Fruit fly (Drosophila melanogaster) whole organism, prepupa: ENCODE data around the gene Catsup.

Experiments used
- Blimp-1 ChIP-seq: fragments of 200-800 bp; sonication (Bioruptor generic); optimal IDR thresholded peaks from 3 replicates; lab custom pipeline; 2017; ENCODE audit warnings: missing biosample characterization, missing genetic modification characterization, mild to moderate bottlenecking, moderate library complexity, missing genetic modification reagents
- CG10631 ChIP-seq: fragments of 200-800 bp; sonication (Bioruptor generic); optimal IDR thresholded peaks from 2 replicates; lab custom pipeline; 2016; ENCODE audit warnings: missing biosample characterization, missing genetic modification characterization
- CG10669 ChIP-seq: fragments of 200-800 bp; sonication (Bioruptor generic); optimal IDR thresholded peaks from 3 replicates; lab custom pipeline; 2018; ENCODE audit warnings: missing biosample characterization, mild to moderate bottlenecking, missing genetic modification characterization, moderate library complexity
- CG11294 ChIP-seq: fragments of 200-800 bp; sonication (Bioruptor generic); IDR thresholded peaks from 2 replicates; pipeline ENCODE4 v1.3.6; 2022; ENCODE audit warnings: missing biosample characterization, missing genetic modification characterization
- CG11762 ChIP-seq: fragments of 200-800 bp; sonication (Bioruptor generic); optimal IDR thresholded peaks from 3 replicates; lab custom pipeline; 2016; ENCODE audit warnings: missing biosample characterization, missing genetic modification characterization; ENCODE audit not compliant: insufficient read depth
- CG11902 ChIP-seq: fragments of 200-800 bp; sonication (Bioruptor generic); optimal IDR thresholded peaks from 3 replicates; lab custom pipeline; 2016; ENCODE audit warnings: missing biosample characterization, missing genetic modification characterization
- CG15336 ChIP-seq: fragments of 200-800 bp; sonication (Bioruptor generic); IDR thresholded peaks from 2 replicates; pipeline ENCODE4 v1.3.6; 2022; ENCODE audit warnings: missing biosample characterization, missing genetic modification characterization
- CG1621 ChIP-seq: fragments of 200-800 bp; sonication (Bioruptor generic); optimal IDR thresholded peaks from 3 replicates; lab custom pipeline; 2018; ENCODE audit warnings: missing biosample characterization, mild to moderate bottlenecking, missing genetic modification characterization
- CG16779 ChIP-seq: fragments of 200-800 bp; sonication (Bioruptor generic); optimal IDR thresholded peaks from 3 replicates; lab custom pipeline; 2017; ENCODE audit warnings: missing biosample characterization, mild to moderate bottlenecking, missing genetic modification characterization
- CG3032 ChIP-seq: fragments of 200-800 bp; optimal IDR thresholded peaks from 2 replicates; lab custom pipeline; 2019; ENCODE audit warnings: missing biosample characterization, mild to moderate bottlenecking, missing genetic modification characterization, moderate library complexity
- CG31627 ChIP-seq: fragments of 200-800 bp; sonication (Bioruptor generic); optimal IDR thresholded peaks from 3 replicates; lab custom pipeline; 2016; ENCODE audit warnings: missing biosample characterization, missing genetic modification characterization
- CG32006 ChIP-seq: fragments of 200-800 bp; sonication (Bioruptor generic); optimal IDR thresholded peaks from 3 replicates; lab custom pipeline; 2017; ENCODE audit warnings: missing biosample characterization, mild to moderate bottlenecking, missing genetic modification characterization
- CG3919 ChIP-seq: fragments of 200-800 bp; sonication (Bioruptor generic); optimal IDR thresholded peaks from 3 replicates; lab custom pipeline; 2016; ENCODE audit warnings: missing biosample characterization, missing genetic modification characterization
- CG4318 ChIP-seq: fragments of 200-800 bp; sonication (Bioruptor generic); optimal IDR thresholded peaks from 3 replicates; lab custom pipeline; 2017; ENCODE audit warnings: missing biosample characterization, mild to moderate bottlenecking, missing genetic modification characterization
- CG6163 ChIP-seq: fragments of 200-800 bp; sonication (Bioruptor generic); IDR thresholded peaks from 3 replicates; pipeline ENCODE4 v1.3.6; 2022; ENCODE audit warnings: missing biosample characterization, missing genetic modification characterization
- CG6792 ChIP-seq: fragments of 200-800 bp; sonication (Bioruptor generic); optimal IDR thresholded peaks from 3 replicates; lab custom pipeline; 2016; ENCODE audit warnings: missing biosample characterization, missing genetic modification characterization
- CG6854 ChIP-seq: fragments of 200-800 bp; sonication (Bioruptor generic); optimal IDR thresholded peaks from 2 replicates; lab custom pipeline; 2017; ENCODE audit warnings: missing biosample characterization, mild to moderate bottlenecking, missing genetic modification characterization
- CG7368 ChIP-seq: fragments of 200-800 bp; sonication (Bioruptor generic); optimal IDR thresholded peaks from 3 replicates; lab custom pipeline; 2016; ENCODE audit warnings: missing biosample characterization, missing genetic modification characterization
- CG8119 ChIP-seq: fragments of 200-800 bp; sonication (Bioruptor generic); IDR thresholded peaks from 3 replicates; pipeline ENCODE4 v1.3.6; 2022; ENCODE audit warnings: missing biosample characterization, missing genetic modification characterization
- CG8319 ChIP-seq: fragments of 200-800 bp; sonication (Bioruptor generic); optimal IDR thresholded peaks from 3 replicates; lab custom pipeline; 2016; ENCODE audit warnings: missing biosample characterization, missing genetic modification characterization
- CG9139 ChIP-seq: fragments of 200-800 bp; sonication (Bioruptor generic); optimal IDR thresholded peaks from 3 replicates; lab custom pipeline; 2017; ENCODE audit warnings: missing biosample characterization, mild to moderate bottlenecking, missing genetic modification characterization
- Eip78C ChIP-seq: fragments of 200-800 bp; sonication (Bioruptor generic); peaks from one replicate; lab custom pipeline; 2016; ENCODE audit warnings: missing biosample characterization, missing genetic modification characterization
- Eip93F ChIP-seq: fragments of 200-800 bp; sonication (Bioruptor generic); optimal IDR thresholded peaks from 2 replicates; lab custom pipeline; 2016; ENCODE audit warnings: missing biosample characterization, mild to moderate bottlenecking, missing genetic modification characterization
- Ets21C ChIP-seq: fragments of 200-800 bp; sonication (Bioruptor generic); optimal IDR thresholded peaks from 3 replicates; lab custom pipeline; 2016; ENCODE audit warnings: missing biosample characterization, missing genetic modification characterization
- Ets96B ChIP-seq: fragments of 200-800 bp; optimal IDR thresholded peaks from 2 replicates; lab custom pipeline; 2019; ENCODE audit warnings: missing biosample characterization, mild to moderate bottlenecking, missing genetic modification characterization, moderate library complexity
- Gug ChIP-seq: fragments of 200-800 bp; sonication (Bioruptor generic); IDR thresholded peaks from 2 replicates; pipeline ENCODE4 v1.3.6; 2022; ENCODE audit warnings: missing biosample characterization, missing genetic modification characterization
- Hr38 ChIP-seq: sonication (Bioruptor generic); optimal IDR thresholded peaks from 2 replicates; lab custom pipeline; 2016; ENCODE audit warnings: missing biosample characterization, missing genetic modification characterization
- Hr39 ChIP-seq: fragments of 200-800 bp; sonication (Bioruptor generic); optimal IDR thresholded peaks from 2 replicates; lab custom pipeline; 2016; ENCODE audit warnings: missing biosample characterization, missing genetic modification characterization
- Lpt ChIP-seq: fragments of 200-800 bp; sonication (Bioruptor generic); optimal IDR thresholded peaks from 3 replicates; lab custom pipeline; 2016; ENCODE audit warnings: missing biosample characterization, missing genetic modification characterization
- Met ChIP-seq: fragments of 200-800 bp; sonication (Bioruptor generic); optimal IDR thresholded peaks from 3 replicates; lab custom pipeline; 2016; ENCODE audit warnings: missing biosample characterization, missing genetic modification characterization
- OdsH ChIP-seq: fragments of 200-800 bp; sonication (Bioruptor generic); optimal IDR thresholded peaks from 3 replicates; lab custom pipeline; 2016; ENCODE audit warnings: missing biosample characterization, missing genetic modification characterization
- Sox102F ChIP-seq: fragments of 200-800 bp; sonication (Bioruptor generic); optimal IDR thresholded peaks from 2 replicates; lab custom pipeline; 2016; ENCODE audit warnings: missing biosample characterization, mild to moderate bottlenecking, missing genetic modification characterization
- Sox14 ChIP-seq: fragments of 200-800 bp; sonication (Bioruptor generic); optimal IDR thresholded peaks from 3 replicates; lab custom pipeline; 2016; ENCODE audit warnings: missing biosample characterization, missing genetic modification characterization
- Sox15 ChIP-seq: fragments of 200-800 bp; sonication (Bioruptor generic); optimal IDR thresholded peaks from 3 replicates; lab custom pipeline; 2016; ENCODE audit warnings: missing biosample characterization, missing genetic modification characterization
- achi ChIP-seq: fragments of 200-800 bp; sonication (Bioruptor generic); optimal IDR thresholded peaks from 3 replicates; lab custom pipeline; 2016; ENCODE audit warnings: missing biosample characterization, missing genetic modification characterization
- acj6 ChIP-seq: fragments of 200-800 bp; sonication (Bioruptor generic); optimal IDR thresholded peaks from 3 replicates; lab custom pipeline; 2016; ENCODE audit warnings: missing biosample characterization, missing genetic modification characterization
- cyc ChIP-seq: fragments of 200-800 bp; sonication (Bioruptor generic); optimal IDR thresholded peaks from 3 replicates; lab custom pipeline; 2016; ENCODE audit warnings: missing biosample characterization, missing genetic modification characterization
- dac ChIP-seq: fragments of 200-800 bp; sonication (Bioruptor generic); optimal IDR thresholded peaks from 2 replicates; lab custom pipeline; 2017; ENCODE audit warnings: missing biosample characterization, mild to moderate bottlenecking, missing genetic modification characterization
- dsx ChIP-seq: fragments of 200-800 bp; optimal IDR thresholded peaks from 3 replicates; lab custom pipeline; 2019; ENCODE audit warnings: missing biosample characterization, mild to moderate bottlenecking, missing genetic modification characterization, moderate library complexity; ENCODE audit not compliant: poor library complexity, severe bottlenecking
- fd59A ChIP-seq: fragments of 200-800 bp; sonication (Bioruptor generic); optimal IDR thresholded peaks from 2 replicates; lab custom pipeline; 2017; ENCODE audit warnings: missing biosample characterization, mild to moderate bottlenecking, missing genetic modification characterization, missing genetic modification reagents
- fd85E ChIP-seq: fragments of 200-800 bp; sonication (Bioruptor generic); optimal IDR thresholded peaks from 3 replicates; lab custom pipeline; 2016; ENCODE audit warnings: missing biosample characterization, missing genetic modification characterization
- fkh ChIP-seq: fragments of 200-800 bp; sonication (Bioruptor generic); optimal IDR thresholded peaks from 3 replicates; lab custom pipeline; 2017; ENCODE audit warnings: missing biosample characterization, mild to moderate bottlenecking, missing genetic modification characterization, moderate library complexity
- lz ChIP-seq: fragments of 200-800 bp; sonication (Bioruptor generic); optimal IDR thresholded peaks from 3 replicates; lab custom pipeline; 2016; ENCODE audit warnings: missing biosample characterization, missing genetic modification characterization
- net ChIP-seq: fragments of 200-800 bp; sonication (Bioruptor generic); optimal IDR thresholded peaks from 3 replicates; lab custom pipeline; 2016; ENCODE audit warnings: missing biosample characterization, missing genetic modification characterization
- pdm3 ChIP-seq: fragments of 200-800 bp; sonication (Bioruptor generic); optimal IDR thresholded peaks from 3 replicates; lab custom pipeline; 2016; ENCODE audit warnings: missing biosample characterization, missing genetic modification characterization
- salr ChIP-seq, 2 experiments: fragments of 200-800 bp; sonication (Bioruptor generic); optimal IDR thresholded peaks; 3 replicates each; lab custom pipeline; 2016 to 2018; ENCODE audit warnings: missing biosample characterization in 2 of 2, missing genetic modification characterization in 2 of 2, mild to moderate bottlenecking in 1 of 2
- spab ChIP-seq: fragments of 200-800 bp; sonication (Bioruptor generic); optimal IDR thresholded peaks from 2 replicates; lab custom pipeline; 2017; ENCODE audit warnings: missing biosample characterization, mild to moderate bottlenecking, missing genetic modification characterization, missing genetic modification reagents
- ss ChIP-seq, 2 experiments: fragments of 200-800 bp; sonication (Bioruptor generic); optimal IDR thresholded peaks; 2 replicates in 1 of 2; 3 replicates in 1 of 2; lab custom pipeline; 2017 to 2018; ENCODE audit warnings: mild to moderate bottlenecking in 2 of 2, missing biosample characterization in 2 of 2, missing genetic modification characterization in 2 of 2, moderate library complexity in 1 of 2
- svp ChIP-seq: fragments of 200-800 bp; sonication (Bioruptor generic); peaks from one replicate; lab custom pipeline; 2016; ENCODE audit warnings: missing biosample characterization, missing genetic modification characterization
- topi ChIP-seq: fragments of 200-800 bp; sonication (Bioruptor generic); optimal IDR thresholded peaks from 3 replicates; lab custom pipeline; 2016; ENCODE audit warnings: missing biosample characterization, missing genetic modification characterization
- vri ChIP-seq: fragments of 200-800 bp; sonication (Bioruptor generic); optimal IDR thresholded peaks from 3 replicates; lab custom pipeline; 2016; ENCODE audit warnings: missing biosample characterization, mild to moderate bottlenecking, missing genetic modification characterization

The Catsup gene

DNA sequence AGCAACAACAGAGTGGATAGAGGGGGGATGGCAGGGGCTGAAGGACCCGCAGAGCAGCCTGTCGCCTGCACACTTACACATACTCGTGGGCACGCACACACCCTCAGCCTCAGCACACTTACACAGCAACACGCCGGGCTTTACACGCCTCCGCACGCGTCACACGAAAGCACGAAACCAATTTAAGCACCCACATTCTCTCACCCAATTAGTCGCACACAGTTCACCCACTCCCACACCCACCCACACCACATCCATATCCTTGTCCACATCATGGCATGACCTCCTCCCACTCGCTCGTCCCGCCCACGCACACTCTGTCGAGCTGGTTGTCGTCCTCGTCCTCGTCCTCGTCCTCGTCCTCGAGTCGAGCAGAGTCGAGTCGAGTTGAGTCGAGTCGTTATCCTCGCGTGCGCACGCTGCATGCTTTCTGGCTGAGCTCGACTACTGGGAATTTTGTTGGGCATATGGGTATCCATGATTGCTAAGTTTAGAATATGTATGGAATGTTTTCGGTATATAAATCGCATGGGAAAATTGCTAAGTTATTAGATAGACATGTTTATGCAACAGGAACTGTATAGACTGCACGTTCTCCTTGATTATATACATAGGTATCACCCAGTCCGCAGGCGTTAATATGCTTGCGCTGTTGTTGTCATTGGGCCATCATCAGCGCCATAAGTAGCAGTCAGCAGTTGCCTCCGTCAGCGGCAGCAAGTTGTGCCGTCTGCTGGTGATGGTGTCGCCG is 29.6 kb upstream of the Catsup start:
- TF ChIP-seq ss (GFP tag; optimal IDR thresholded peaks at IDR 0.05; lab: Kevin White, UChicago) (peak; percentile 44 to 72), CG31627 (GFP tag; lab: Kevin White, UChicago) (peak; percentile 79), Ets96B (tag; lab: Kevin White, UChicago) (peak; percentile 78), CG32006 (peak; percentile 76), Hr38 (GFP tag; lab: Kevin White, UChicago) (no peak), CG8319 (GFP tag; lab: Kevin White, UChicago) (peak; percentile 51), CG3919 (GFP tag; lab: Kevin White, UChicago) (peak; percentile 73), Gug (peak; percentile 74), Ets21C (GFP tag; lab: Kevin White, UChicago) (peak; percentile 61), cyc (peak; percentile 75), net (GFP tag; lab: Kevin White, UChicago) (peak; percentile 67), CG11762 (GFP tag; lab: Kevin White, UChicago) (peak; percentile 44), acj6 (GFP tag; lab: Kevin White, UChicago) (peak; percentile 70), fd85E (GFP tag; lab: Kevin White, UChicago) (no peak), Met (peak; percentile 74), dsx (GFP tag; lab: Kevin White, UChicago) (peak; percentile 70), CG1621 (peak; percentile 72), spab (GFP tag; lab: Kevin White, UChicago) (peak; percentile 67), pdm3 (GFP tag; lab: Kevin White, UChicago) (peak; percentile 72), fd59A (GFP tag; lab: Kevin White, UChicago) (peak; percentile 60), Sox15 (GFP tag; lab: Kevin White, UChicago) (peak; percentile 62), achi (GFP tag; lab: Kevin White, UChicago) (peak; percentile 71), Eip78C (GFP tag; lab: Kevin White, UChicago) (peak; percentile 88), CG9139 (GFP tag; lab: Kevin White, UChicago) (peak; percentile 30), svp (GFP tag; lab: Kevin White, UChicago) (peak; percentile 85), CG3032 (peak; percentile 76), CG11902 (GFP tag; lab: Kevin White, UChicago) (peak; percentile 66), Sox14 (peak; percentile 75), Eip93F (GFP tag; lab: Kevin White, UChicago) (no peak), CG6792 (GFP tag; lab: Kevin White, UChicago) (peak; percentile 75), salr (GFP tag; optimal IDR thresholded peaks at IDR 0.05; lab: Kevin White, UChicago) (peak; percentile 51 to 62), vri (GFP tag; lab: Kevin White, UChicago) (peak; percentile 54), CG4318 (GFP tag; lab: Kevin White, UChicago) (no peak), Blimp-1 (GFP tag; lab: Kevin White, UChicago) (no peak), dac (GFP tag; lab: Kevin White, UChicago) (no peak), lz (GFP tag; lab: Kevin White, UChicago) (peak; percentile 80), Sox102F (GFP tag; lab: Kevin White, UChicago) (peak; percentile 71), CG10669 (GFP tag; lab: Kevin White, UChicago) (peak; percentile 77), CG6163 (GFP tag; lab: Robert Waterston, UW) (peak; percentile 80), CG10631 (GFP tag; lab: Kevin White, UChicago) (peak; percentile 73), topi (GFP tag; lab: Kevin White, UChicago) (peak; percentile 69), CG16779 (tag; lab: Kevin White, UChicago) (peak; percentile 5), Hr39 (peak; percentile 80), OdsH (GFP tag; lab: Kevin White, UChicago) (peak; percentile 74), CG7368 (GFP tag; lab: Kevin White, UChicago) (peak; percentile 63), Lpt (peak; percentile 8), CG8119 (peak; percentile 70), CG15336 (GFP tag; lab: Robert Waterston, UW) (peak; percentile 63), CG6854 (no peak), fkh (GFP tag; lab: Kevin White, UChicago) (peak; percentile 15), CG11294 (GFP tag; lab: Robert Waterston, UW) (peak; percentile 71; the same call in 1 of the 2 replicates)
